Worm (Caenorhabditis elegans) whole organism, young adult: ENCODE measurements around the gene eak-7.

Experiments used
- F23B12.7 ChIP-seq: sonication (generic microtip); optimal IDR thresholded peaks from 2 replicates; lab custom pipeline; 2017; ENCODE audit warnings: missing genetic modification characterization, mild to moderate bottlenecking, missing compliant biosample characterization, antibody characterized with exemption, moderate library complexity; ENCODE audit not compliant: insufficient read depth
- K12H6.12 ChIP-seq: fragments of 200-800 bp; sonication (Bioruptor generic); optimal IDR thresholded peaks from 2 replicates; lab custom pipeline; 2018; ENCODE audit warnings: mild to moderate bottlenecking, missing genetic modification characterization, missing compliant biosample characterization
- dpl-1 ChIP-seq: fragments of 150-350 bp; optimal IDR thresholded peaks from 2 replicates; lab custom pipeline; 2014; ENCODE audit warnings: missing biosample characterization, missing genetic modification reagents, missing genetic modification characterization
- ekl-4 ChIP-seq: fragments of 200-800 bp; sonication (Bioruptor generic); IDR thresholded peaks from 2 replicates; pipeline ENCODE4 v1.3.6; 2022; ENCODE audit warnings: missing genetic modification reagents, missing genetic modification characterization, missing compliant biosample characterization
- mel-28 ChIP-seq: sonication (generic microtip); optimal IDR thresholded peaks from 2 replicates; lab custom pipeline; 2016; ENCODE audit warnings: borderline replicate concordance, mild to moderate bottlenecking, missing genetic modification characterization, missing compliant biosample characterization
- snpc-4 ChIP-seq, 5 experiments: fragments of 150-350 bp in 1 of 5; sonication (generic microtip) in 4 of 5; optimal IDR thresholded peaks; 2 replicates each; lab custom pipeline; 2014 to 2018; ENCODE audit warnings: missing genetic modification characterization in 5 of 5, missing biosample characterization in 3 of 5, antibody characterized with exemption in 2 of 5, mild to moderate bottlenecking in 2 of 5, missing compliant biosample characterization in 2 of 5, missing genotype in 2 of 5, moderate library complexity in 2 of 5, missing genetic modification reagents in 1 of 5

DNA sequence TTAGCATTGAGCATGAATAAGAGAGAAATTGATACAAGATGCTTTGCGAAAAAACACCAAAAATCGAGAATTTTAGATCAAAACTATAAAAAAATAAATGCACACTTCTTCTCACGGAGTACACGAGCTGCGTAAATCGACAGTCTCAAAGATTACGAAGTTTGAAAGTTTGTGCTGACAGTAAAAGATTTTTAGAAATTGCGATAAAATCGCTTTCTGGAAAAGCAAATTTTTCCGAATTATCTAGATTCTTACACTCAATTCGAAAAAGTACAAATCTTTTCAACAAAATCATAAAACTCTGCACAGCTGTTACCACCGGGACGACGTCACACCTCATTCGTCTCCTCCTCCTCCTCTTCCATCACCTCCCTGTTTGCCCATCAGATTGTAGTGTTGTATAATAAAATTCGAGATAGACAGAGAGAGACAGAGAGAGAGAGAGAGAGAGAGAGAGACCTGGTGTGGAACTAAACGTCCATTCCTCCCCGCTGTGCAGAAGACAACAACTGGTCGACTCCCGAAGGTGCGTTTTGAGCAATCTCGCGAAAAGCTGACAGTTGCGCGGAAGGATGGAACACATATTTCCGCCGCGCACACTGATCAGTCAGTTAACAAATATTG, 49.5 kb upstream of the eak-7 start:
- TF ChIP-seq K12H6.12 (tag; lab: Kevin White, UChicago) (no peak), mel-28 (no peak), dpl-1 (GFP tag; lab: Kevin White, UChicago) (no peak), snpc-4 (GFP tag; optimal IDR thresholded peaks at IDR 0.05; lab: Kevin White, UChicago) (no peak), snpc-4 (tag; optimal IDR thresholded peaks at IDR 0.05; lab: Kevin White, UChicago) (no peak), ekl-4 (no peak), F23B12.7 (no peak)
